Worm (Caenorhabditis elegans) whole organism, L3 larva: Measurements from ENCODE around the gene C18H7.1.

Experiments used
- aly-2 ChIP-seq: fragments of 150-350 bp; optimal IDR thresholded peaks from 2 replicates; lab custom pipeline; 2014; ENCODE audit warnings: missing biosample characterization, missing genetic modification characterization
- egl-5 ChIP-seq: fragments of 150-350 bp; optimal IDR thresholded peaks from 2 replicates; lab custom pipeline; 2017; ENCODE audit warnings: missing biosample characterization, missing genetic modification reagents, missing genetic modification characterization, inconsistent platforms
- elt-3 ChIP-seq, 3 experiments: fragments of 150-350 bp in 1 of 3; sonication (generic microtip) in 2 of 3; optimal IDR thresholded peaks; 2 replicates in 2 of 3; 4 replicates in 1 of 3; lab custom pipeline; 2014 to 2017; ENCODE audit warnings: missing biosample characterization in 3 of 3, missing genetic modification characterization in 3 of 3
- fkh-10 ChIP-seq: sonication (generic microtip); optimal IDR thresholded peaks from 2 replicates; lab custom pipeline; 2017; ENCODE audit warnings: missing biosample characterization, missing genetic modification reagents, missing genetic modification characterization
- fos-1 ChIP-seq: fragments of 150-350 bp; optimal IDR thresholded peaks from 2 replicates; lab custom pipeline; 2014; ENCODE audit warnings: missing biosample characterization, missing genetic modification characterization
- lin-39 ChIP-seq: fragments of 150-350 bp; optimal IDR thresholded peaks from 2 replicates; lab custom pipeline; 2018; ENCODE audit warnings: missing biosample characterization, missing genetic modification reagents, missing genetic modification characterization
- nfya-1 ChIP-seq: sonication (generic microtip); optimal IDR thresholded peaks from 2 replicates; lab custom pipeline; 2017; ENCODE audit warnings: missing genetic modification characterization, mild to moderate bottlenecking, missing compliant biosample characterization, antibody characterized with exemption, moderate library complexity; ENCODE audit not compliant: insufficient read depth
- nhr-11 ChIP-seq: fragments of 150-350 bp; optimal IDR thresholded peaks from 2 replicates; lab custom pipeline; 2014; ENCODE audit warnings: missing biosample characterization, missing genetic modification characterization
- nhr-12 ChIP-seq: fragments of 150-350 bp; optimal IDR thresholded peaks from 2 replicates; lab custom pipeline; 2014; ENCODE audit warnings: missing biosample characterization, missing genetic modification characterization
- nhr-237 ChIP-seq: fragments of 150-350 bp; optimal IDR thresholded peaks from 2 replicates; lab custom pipeline; 2014; ENCODE audit warnings: missing biosample characterization, missing genetic modification characterization
- nhr-25 ChIP-seq: sonication (generic microtip); optimal IDR thresholded peaks from 2 replicates; lab custom pipeline; 2017; ENCODE audit warnings: missing biosample characterization, missing genetic modification characterization
- nhr-77 ChIP-seq: fragments of 150-350 bp; optimal IDR thresholded peaks from 2 replicates; lab custom pipeline; 2014; ENCODE audit warnings: missing biosample characterization, missing genetic modification characterization
- snpc-4 ChIP-seq: fragments of 150-350 bp; optimal IDR thresholded peaks from 2 replicates; lab custom pipeline; 2014; ENCODE audit warnings: missing biosample characterization, missing genetic modification characterization

- no peak for TF ChIP-seq elt-3 (tag; optimal IDR thresholded peaks at IDR 0.05; lab: Kevin White, UChicago)
- no peak for TF ChIP-seq nhr-12 (tag; lab: Kevin White, UChicago)
- no peak for TF ChIP-seq nhr-77 (tag; lab: Kevin White, UChicago)
- no peak for TF ChIP-seq aly-2 (tag; lab: Kevin White, UChicago)
- TF ChIP-seq fkh-10 (GFP tag; lab: Kevin White, UChicago), result no peak
- TF ChIP-seq snpc-4 (tag; lab: Kevin White, UChicago), result no peak
- no peak for TF ChIP-seq lin-39 (tag; lab: Kevin White, UChicago)
- TF ChIP-seq nhr-237 (tag; lab: Kevin White, UChicago), result no peak
- no peak for TF ChIP-seq nfya-1 (tag; lab: Kevin White, UChicago)
- TF ChIP-seq egl-5 (tag; lab: Kevin White, UChicago), result no peak
- no peak for TF ChIP-seq nhr-25 (tag; lab: Kevin White, UChicago)
- TF ChIP-seq nhr-11 (tag; lab: Kevin White, UChicago), result no peak
- TF ChIP-seq fos-1, result no peak
These were observed 49.9 kb downstream of the C18H7.1 start, which contains the start of gene K11H12.7 for ce11 chrIV:665225-665624.
